Fruit fly (Drosophila melanogaster): Measurements from ENCODE around the gene mthl5.

dm6 chr3R:11851939-11852338 is 35.0 kb downstream of the mthl5 start:
- TF ChIP-seq usp (GFP tag; optimal IDR thresholded peaks at IDR 0.05), result no peak
- TF ChIP-seq psq (optimal IDR thresholded peaks at IDR 0.05), result no peak
- TF ChIP-seq CG8478 (optimal IDR thresholded peaks at IDR 0.05), result no peak
- TF ChIP-seq Dll (optimal IDR thresholded peaks at IDR 0.05), result no peak
- no peak for TF ChIP-seq pan (optimal IDR thresholded peaks at IDR 0.05)

All from whole organism.